Fruit fly (Drosophila melanogaster): ENCODE measurements around the gene CG9519.

DNA sequence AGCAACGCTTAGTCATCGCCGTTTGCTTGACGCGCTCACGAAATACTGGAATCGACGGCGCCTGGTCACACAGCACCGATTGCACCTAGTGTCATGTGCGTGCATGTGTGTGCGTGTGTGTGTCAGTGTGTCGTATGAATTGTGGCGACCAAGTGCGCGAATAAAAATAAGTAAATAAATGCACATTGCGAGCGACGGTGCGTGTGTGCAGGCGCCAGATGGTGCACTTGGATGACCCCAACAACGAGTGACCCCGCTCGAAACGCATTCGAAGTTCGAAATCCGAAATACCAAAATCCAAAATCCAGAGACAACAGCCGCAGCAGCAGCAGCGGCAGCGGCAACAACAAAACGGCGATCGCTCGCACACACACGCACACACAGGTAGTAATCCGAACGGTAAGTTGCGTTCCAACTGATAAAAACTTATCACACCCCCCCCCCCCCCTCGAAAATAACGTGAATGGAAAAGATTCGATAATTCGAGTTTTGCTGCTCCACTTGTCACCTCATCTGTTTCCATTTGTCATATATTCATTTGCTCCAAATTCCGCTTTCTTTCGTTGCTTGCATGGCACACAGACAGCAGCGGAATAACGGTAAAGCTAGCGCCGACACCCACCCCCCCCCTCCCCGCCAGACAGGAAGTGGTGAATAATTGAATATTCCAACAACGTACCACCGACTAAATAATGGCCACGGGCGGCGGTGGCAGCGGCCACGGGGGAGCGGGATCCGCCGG lies 23.4 kb downstream of the CG9519 start, which contains the start of gene CG14411:
- no peak for TF ChIP-seq CG14655 (GFP tag; optimal IDR thresholded peaks at IDR 0.05)
- TF ChIP-seq CG4496 (GFP tag; IDR thresholded peaks at IDR 0.05): no peak
- no peak for TF ChIP-seq CG15710 (tag; optimal IDR thresholded peaks at IDR 0.05)
- TF ChIP-seq Pif1B (GFP tag; optimal IDR thresholded peaks at IDR 0.05): no peak
- TF ChIP-seq D1 (tag; optimal IDR thresholded peaks at IDR 0.05): no peak
- no peak for TF ChIP-seq CG32121 (GFP tag; IDR thresholded peaks at IDR 0.05)
